Fruit fly (Drosophila melanogaster) whole organism, embryonic: ENCODE results near the gene CG32983.

Experiments used
- Aef1 ChIP-seq: fragments of 200-800 bp; sonication (Bioruptor generic); IDR thresholded peaks from 3 replicates; pipeline ENCODE4 v1.3.6; 2022; ENCODE audit warnings: missing biosample characterization, missing genetic modification characterization
- Blimp-1 ChIP-seq: fragments of 200-800 bp; sonication (Bioruptor generic); optimal IDR thresholded peaks from 3 replicates; lab custom pipeline; 2018; ENCODE audit warnings: missing biosample characterization, missing genetic modification characterization, mild to moderate bottlenecking, moderate library complexity, missing genetic modification reagents
- BtbVII ChIP-seq: fragments of 200-800 bp; sonication (Bioruptor generic); optimal IDR thresholded peaks from 3 replicates; lab custom pipeline; 2017; ENCODE audit warnings: missing biosample characterization, mild to moderate bottlenecking, missing genetic modification characterization
- CG10274 ChIP-seq: fragments of 200-800 bp; sonication (Bioruptor generic); optimal IDR thresholded peaks from 3 replicates; lab custom pipeline; 2017; ENCODE audit warnings: missing biosample characterization, mild to moderate bottlenecking, missing genetic modification characterization
- CG11696 ChIP-seq: fragments of 200-800 bp; sonication (Bioruptor generic); IDR thresholded peaks from 2 replicates; pipeline ENCODE4 v1.3.6; 2022; ENCODE audit warnings: missing biosample characterization, missing genetic modification characterization
- CG12236 ChIP-seq: fragments of 200-800 bp; sonication (Bioruptor generic); optimal IDR thresholded peaks from 2 replicates; lab custom pipeline; 2016; ENCODE audit warnings: missing biosample characterization, missing genetic modification characterization
- CG13424 ChIP-seq: fragments of 200-800 bp; sonication (Bioruptor generic); optimal IDR thresholded peaks from 2 replicates; lab custom pipeline; 2019; ENCODE audit warnings: missing biosample characterization, mild to moderate bottlenecking, missing genetic modification characterization, moderate library complexity
- CG14667 ChIP-seq: fragments of 200-800 bp; sonication (Bioruptor generic); IDR thresholded peaks from 2 replicates; pipeline ENCODE4 v1.3.6; 2022; ENCODE audit warnings: missing biosample characterization, missing genetic modification characterization
- CG15269 ChIP-seq: fragments of 200-800 bp; sonication (Bioruptor generic); optimal IDR thresholded peaks from 2 replicates; lab custom pipeline; 2018; ENCODE audit warnings: missing biosample characterization, mild to moderate bottlenecking, missing genetic modification characterization, moderate library complexity
- CG1647 ChIP-seq: fragments of 200-800 bp; sonication (Bioruptor generic); optimal IDR thresholded peaks from 3 replicates; lab custom pipeline; 2016; ENCODE audit warnings: missing biosample characterization, missing genetic modification characterization
- CG17361 ChIP-seq: fragments of 200-800 bp; sonication (Bioruptor generic); IDR thresholded peaks from 3 replicates; pipeline ENCODE4 v1.3.6; 2022; ENCODE audit warnings: missing biosample characterization, missing genetic modification characterization
- CG17568 ChIP-seq: fragments of 200-800 bp; sonication (Bioruptor generic); optimal IDR thresholded peaks from 2 replicates; lab custom pipeline; 2018; ENCODE audit warnings: missing biosample characterization, mild to moderate bottlenecking, missing genetic modification characterization, moderate library complexity
- CG18599 ChIP-seq: fragments of 200-800 bp; sonication (Bioruptor generic); optimal IDR thresholded peaks from 3 replicates; lab custom pipeline; 2017; ENCODE audit warnings: missing biosample characterization, missing genetic modification characterization, mild to moderate bottlenecking, moderate library complexity, missing genetic modification reagents
- CG34224 ChIP-seq: fragments of 200-800 bp; sonication (Bioruptor generic); IDR thresholded peaks from 3 replicates; pipeline ENCODE4 v1.3.6; 2022; ENCODE audit warnings: missing biosample characterization, missing genetic modification characterization; ENCODE audit not compliant: partially characterized antibody
- CG3726 ChIP-seq: fragments of 200-800 bp; sonication (Bioruptor generic); IDR thresholded peaks from 3 replicates; pipeline ENCODE4, ENCODE4 v1.3.6; 2022; ENCODE audit warnings: missing biosample characterization, missing genetic modification characterization
- CG4707 ChIP-seq: fragments of 200-800 bp; sonication (Bioruptor generic); optimal IDR thresholded peaks from 2 replicates; lab custom pipeline; 2018; ENCODE audit warnings: missing biosample characterization, mild to moderate bottlenecking, missing genetic modification characterization, moderate library complexity
- CG6654 ChIP-seq: fragments of 200-800 bp; sonication (Bioruptor generic); optimal IDR thresholded peaks from 2 replicates; lab custom pipeline; 2017; ENCODE audit warnings: missing biosample characterization, mild to moderate bottlenecking, missing genetic modification characterization
- CG6854 ChIP-seq: fragments of 200-800 bp; sonication (Bioruptor generic); optimal IDR thresholded peaks from 3 replicates; lab custom pipeline; 2017; ENCODE audit warnings: missing biosample characterization, mild to moderate bottlenecking, missing genetic modification characterization
- CG7372 ChIP-seq: fragments of 200-800 bp; sonication (Bioruptor generic); IDR thresholded peaks from 2 replicates; pipeline ENCODE4 v1.3.6; 2022; ENCODE audit warnings: missing biosample characterization, missing genetic modification characterization
- CG9609 ChIP-seq: fragments of 200-800 bp; sonication (Bioruptor generic); optimal IDR thresholded peaks from 3 replicates; lab custom pipeline; 2016; ENCODE audit warnings: missing biosample characterization, missing genetic modification characterization
- CG9727 ChIP-seq: fragments of 200-800 bp; sonication (Bioruptor generic); optimal IDR thresholded peaks from 3 replicates; lab custom pipeline; 2017; ENCODE audit warnings: missing biosample characterization, mild to moderate bottlenecking, missing genetic modification characterization
- D19A ChIP-seq: fragments of 200-800 bp; optimal IDR thresholded peaks from 3 replicates; lab custom pipeline; 2019; ENCODE audit warnings: missing biosample characterization, mild to moderate bottlenecking, missing genetic modification characterization, moderate library complexity
- Dek ChIP-seq: fragments of 200-800 bp; sonication (Bioruptor generic); optimal IDR thresholded peaks from 3 replicates; lab custom pipeline; 2019; ENCODE audit warnings: missing biosample characterization, mild to moderate bottlenecking, missing genetic modification characterization, moderate library complexity
- Doc3 ChIP-seq: fragments of 200-800 bp; sonication (Bioruptor generic); IDR thresholded peaks from 3 replicates; pipeline ENCODE4 v1.3.6; 2022; ENCODE audit warnings: missing biosample characterization, missing genetic modification characterization; ENCODE audit not compliant: partially characterized antibody
- Fer3 ChIP-seq: fragments of 200-800 bp; sonication (Bioruptor generic); optimal IDR thresholded peaks from 2 replicates; lab custom pipeline; 2018; ENCODE audit warnings: missing biosample characterization, mild to moderate bottlenecking, missing genetic modification characterization, moderate library complexity
- Gug ChIP-seq: fragments of 200-800 bp; sonication (Bioruptor generic); IDR thresholded peaks from 4 replicates; pipeline ENCODE4 v1.3.6; 2022; ENCODE audit warnings: missing biosample characterization, missing genetic modification characterization
- Lpt ChIP-seq: fragments of >200 bp; optimal IDR thresholded peaks from 2 replicates; lab custom pipeline; 2018; ENCODE audit warnings: missing biosample characterization, missing genetic modification characterization
- NFAT ChIP-seq: fragments of 200-800 bp; sonication (Bioruptor generic); IDR thresholded peaks from 2 replicates; pipeline ENCODE4 v1.3.6; 2022; ENCODE audit warnings: missing biosample characterization, missing genetic modification characterization
- Nf-YA ChIP-seq: fragments of 200-800 bp; sonication (Bioruptor generic); IDR thresholded peaks from 2 replicates; pipeline ENCODE4 v1.3.6; 2022; ENCODE audit warnings: missing biosample characterization, missing genetic modification characterization
- NfI ChIP-seq: fragments of 200-800 bp; sonication (Bioruptor generic); optimal IDR thresholded peaks from 3 replicates; lab custom pipeline; 2018; ENCODE audit warnings: missing biosample characterization, mild to moderate bottlenecking, missing genetic modification characterization, moderate library complexity
- Rfx ChIP-seq: fragments of 200-800 bp; sonication (Bioruptor generic); IDR thresholded peaks from 2 replicates; pipeline ENCODE4 v1.3.6; 2022; ENCODE audit warnings: missing biosample characterization, missing genetic modification characterization
- Usf ChIP-seq: fragments of 200-800 bp; sonication (Bioruptor generic); optimal IDR thresholded peaks from 2 replicates; lab custom pipeline; 2017; ENCODE audit warnings: missing genotype, missing biosample characterization, missing genetic modification characterization
- ab ChIP-seq: fragments of 200-800 bp; sonication (Bioruptor generic); optimal IDR thresholded peaks from 2 replicates; lab custom pipeline; 2016; ENCODE audit warnings: missing biosample characterization, missing genetic modification characterization
- bab2 ChIP-seq: fragments of 200-800 bp; sonication (Bioruptor generic); optimal IDR thresholded peaks from 2 replicates; lab custom pipeline; 2016; ENCODE audit warnings: missing biosample characterization, missing genetic modification characterization
- chm ChIP-seq: fragments of 200-800 bp; sonication (Bioruptor generic); IDR thresholded peaks from 2 replicates; pipeline ENCODE4 v1.3.6; 2022; ENCODE audit warnings: missing biosample characterization, missing genetic modification characterization
- crc ChIP-seq: fragments of 200-800 bp; sonication (Bioruptor generic); optimal IDR thresholded peaks from 2 replicates; lab custom pipeline; 2016; ENCODE audit warnings: missing biosample characterization, missing genetic modification characterization
- en ChIP-seq: fragments of 200-800 bp; sonication (Bioruptor generic); optimal IDR thresholded peaks from 2 replicates; lab custom pipeline; 2016; ENCODE audit warnings: missing biosample characterization, missing genetic modification characterization
- gro ChIP-seq: fragments of 200-800 bp; sonication (Bioruptor generic); optimal IDR thresholded peaks from 2 replicates; lab custom pipeline; 2016; ENCODE audit warnings: missing biosample characterization, missing genetic modification characterization
- gt ChIP-seq: fragments of 200-800 bp; sonication (Bioruptor generic); IDR thresholded peaks from 2 replicates; pipeline ENCODE4 v1.3.6; 2022; ENCODE audit warnings: missing biosample characterization, missing genetic modification characterization
- hbn ChIP-seq: fragments of 200-800 bp; sonication (Bioruptor generic); IDR thresholded peaks from 2 replicates; pipeline ENCODE4 v1.3.6; 2022; ENCODE audit warnings: missing biosample characterization, missing genetic modification characterization; ENCODE audit not compliant: partially characterized antibody
- kni ChIP-seq: fragments of 200-800 bp; sonication (Bioruptor generic); optimal IDR thresholded peaks from 3 replicates; lab custom pipeline; 2017; ENCODE audit warnings: mild to moderate bottlenecking, missing biosample characterization, missing genetic modification reagents, missing genetic modification characterization
- knrl ChIP-seq: fragments of 200-800 bp; sonication (Bioruptor generic); IDR thresholded peaks from 3 replicates; pipeline ENCODE4 v1.3.6; 2022; ENCODE audit warnings: missing biosample characterization, missing genetic modification characterization; ENCODE audit not compliant: partially characterized antibody
- lov ChIP-seq, 2 experiments: fragments of 200-800 bp in 1 of 2; fragments of >200 bp in 1 of 2; sonication (Bioruptor generic) in 1 of 2; IDR thresholded peaks in 1 of 2; optimal IDR thresholded peaks in 1 of 2; 2 replicates in 1 of 2; 3 replicates in 1 of 2; pipeline versions ENCODE4 v1.3.6 to Lab custom; 2017 to 2022; ENCODE audit warnings: missing biosample characterization in 1 of 2, missing genetic modification characterization in 1 of 2
- nmo ChIP-seq: fragments of 200-800 bp; sonication (Bioruptor generic); optimal IDR thresholded peaks from 2 replicates; lab custom pipeline; 2018; ENCODE audit warnings: missing biosample characterization, mild to moderate bottlenecking, missing genetic modification characterization, moderate library complexity
- pum ChIP-seq: fragments of 200-800 bp; sonication (Bioruptor generic); optimal IDR thresholded peaks from 2 replicates; lab custom pipeline; 2016; ENCODE audit warnings: missing biosample characterization, missing genetic modification characterization
- sisA ChIP-seq: fragments of 200-800 bp; sonication (Bioruptor generic); IDR thresholded peaks from 2 replicates; pipeline ENCODE4 v1.3.6; 2022; ENCODE audit warnings: missing biosample characterization, missing genetic modification characterization
- slbo ChIP-seq: fragments of 200-800 bp; sonication (Bioruptor generic); IDR thresholded peaks from 2 replicates; pipeline ENCODE4 v1.3.6; 2022; ENCODE audit warnings: missing biosample characterization, missing genetic modification characterization
- unc-4 ChIP-seq: fragments of 200-800 bp; sonication (Bioruptor generic); IDR thresholded peaks from 2 replicates; pipeline ENCODE4 v1.3.6; 2022; ENCODE audit warnings: missing biosample characterization, missing genetic modification characterization; ENCODE audit not compliant: partially characterized antibody
- wdn ChIP-seq: fragments of 200-800 bp; sonication (Bioruptor generic); IDR thresholded peaks from 2 replicates; pipeline ENCODE4 v1.3.6; 2022; ENCODE audit warnings: missing biosample characterization, missing genetic modification characterization

CG32983 gene

DNA sequence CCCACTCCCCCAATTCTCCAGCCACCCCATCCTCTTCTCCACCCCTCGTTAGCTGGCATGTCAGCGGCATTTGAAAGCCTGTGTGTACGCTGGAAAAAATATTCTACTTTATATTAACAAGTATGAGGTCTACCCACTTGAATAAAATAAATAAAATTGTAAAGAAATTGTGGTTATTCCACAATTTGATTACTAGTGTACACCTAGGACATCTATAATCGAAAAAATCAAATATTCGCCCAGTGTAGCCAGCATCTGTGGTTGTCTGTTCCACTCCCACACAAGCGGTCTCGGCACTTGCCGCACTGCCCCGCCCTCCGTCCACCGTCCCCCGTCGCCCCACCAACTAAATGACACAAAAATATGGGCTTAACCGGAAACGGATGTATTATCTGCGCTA lies 4.9 kb upstream of the CG32983 start (continued):
- TF ChIP-seq pum (GFP tag; lab: Kevin White, UChicago) (peak; percentile 51), Usf (GFP tag; lab: Kevin White, UChicago) (no peak), CG6654 (GFP tag; lab: Kevin White, UChicago) (peak; percentile 53), CG15269 (tag; lab: Kevin White, UChicago) (no peak), Nf-YA (GFP tag; lab: Robert Waterston, UW) (peak; percentile 46; the same call in 1 of the 2 replicates), Doc3 (no peak), Fer3 (peak; percentile 47), CG17361 (GFP tag; lab: Robert Waterston, UW) (peak; percentile 82; the same call in 2 of the 3 replicates), Aef1 (GFP tag; lab: Robert Waterston, UW) (peak; percentile 62; the same call in 2 of the 3 replicates), NfI (no peak), Rfx (GFP tag; lab: Robert Waterston, UW) (peak; percentile 57; the same call in 1 of the 2 replicates), CG11696 (GFP tag; lab: Robert Waterston, UW) (0 out of 2 replicates have a peak, but pooled peaks have one; percentile 22), bab2 (GFP tag; lab: Kevin White, UChicago) (peak; percentile 60), lov (optimal IDR thresholded peaks at IDR 0.05; lab: Kevin White, UChicago) (no peak), lov (GFP tag; IDR thresholded peaks at IDR 0.05; lab: Robert Waterston, UW) (peak; percentile 82; the same call in 2 of the 3 replicates), sisA (GFP tag; lab: Robert Waterston, UW) (peak; percentile 72), unc-4 (GFP tag; lab: Robert Waterston, UW) (no peak), gt (GFP tag; lab: Robert Waterston, UW) (peak; percentile 54), CG12236 (no peak), CG34224 (GFP tag; lab: Robert Waterston, UW) (no peak), CG4707 (GFP tag; lab: Kevin White, UChicago) (no peak), nmo (GFP tag; lab: Kevin White, UChicago) (peak; percentile 84), chm (peak; percentile 74), en (GFP tag; lab: Kevin White, UChicago) (peak; percentile 38), CG6854 (GFP tag; lab: Kevin White, UChicago) (peak; percentile 9), kni (GFP tag; lab: Kevin White, UChicago) (peak; percentile 53), Lpt (no peak), crc (GFP tag; lab: Kevin White, UChicago) (no peak), NFAT (GFP tag; lab: Robert Waterston, UW) (0 out of 2 replicates have a peak, but pooled peaks have one; percentile 39), CG9727 (GFP tag; lab: Kevin White, UChicago) (peak; percentile 73), CG14667 (peak; percentile 84), CG9609 (peak; percentile 3), Gug (GFP tag; lab: Robert Waterston, UW) (peak; percentile 64; the same call in 3 of the 4 replicates), knrl (GFP tag; lab: Robert Waterston, UW) (no peak), Dek (tag; lab: Kevin White, UChicago) (peak; percentile 9), CG7372 (GFP tag; lab: Robert Waterston, UW) (peak; percentile 51; the same call in 1 of the 2 replicates), CG1647 (GFP tag; lab: Kevin White, UChicago) (peak; percentile 46), CG13424 (peak; percentile 68), gro (GFP tag; lab: Kevin White, UChicago) (no peak), D19A (tag; lab: Kevin White, UChicago) (peak; percentile 74), CG18599 (GFP tag; lab: Kevin White, UChicago) (peak; percentile 77), wdn (peak; percentile 15; the same call in 1 of the 2 replicates), BtbVII (GFP tag; lab: Kevin White, UChicago) (peak; percentile 53), CG17568 (GFP tag; lab: Kevin White, UChicago) (no peak), hbn (GFP tag; lab: Robert Waterston, UW) (no peak), ab (GFP tag; lab: Kevin White, UChicago) (no peak), CG3726 (peak; percentile 68; the same call in 2 of the 3 replicates), slbo (GFP tag; lab: Robert Waterston, UW) (peak; percentile 57), Blimp-1 (peak; percentile 81), CG10274 (GFP tag; lab: Kevin White, UChicago) (peak; percentile 29)
